Worm (Caenorhabditis elegans) whole organism, young adult: ENCODE data around the gene Y7A5A.6.

ENCODE experiments used
- C06A6.2 ChIP-seq: fragments of 200-800 bp; sonication (Bioruptor generic); conservative IDR thresholded peaks from 2 replicates; pipeline ENCODE4 v1.3.6; 2022; ENCODE audit warnings: missing genetic modification characterization, missing compliant biosample characterization
- F52B5.7 ChIP-seq: sonication (generic microtip); optimal IDR thresholded peaks from 2 replicates; lab custom pipeline; 2016; ENCODE audit warnings: mild to moderate bottlenecking, missing genetic modification characterization, missing compliant biosample characterization
- T07F8.4 ChIP-seq: sonication (generic microtip); optimal IDR thresholded peaks from 2 replicates; lab custom pipeline; 2016; ENCODE audit warnings: mild to moderate bottlenecking, missing genetic modification characterization, moderate library complexity, missing compliant biosample characterization
- T26A5.8 ChIP-seq: sonication (generic microtip); optimal IDR thresholded peaks from 2 replicates; lab custom pipeline; 2016; ENCODE audit warnings: missing genetic modification characterization, missing compliant biosample characterization
- Y56A3A.18 ChIP-seq: fragments of 200-800 bp; sonication (Bioruptor generic); IDR thresholded peaks from 2 replicates; pipeline ENCODE4 v1.3.6; 2022; ENCODE audit warnings: missing genetic modification reagents, missing genetic modification characterization, missing compliant biosample characterization
- Y79H2A.3 ChIP-seq: fragments of 200-800 bp; sonication (Bioruptor generic); conservative IDR thresholded peaks from 2 replicates; pipeline ENCODE4 v1.3.6; 2022; ENCODE audit warnings: missing genetic modification reagents, missing genetic modification characterization, missing compliant biosample characterization
- Y95B8A.8 ChIP-seq: fragments of 200-800 bp; sonication (Bioruptor generic); IDR thresholded peaks from 2 replicates; pipeline ENCODE4 v1.3.6; 2022; ENCODE audit warnings: missing genetic modification reagents, missing genetic modification characterization, missing compliant biosample characterization
- ama-1 ChIP-seq, 3 experiments: fragments of 150-350 bp in 1 of 3; sonication (generic microtip) in 2 of 3; optimal IDR thresholded peaks; 2 replicates each; lab custom pipeline; 2014 to 2018; ENCODE audit warnings: missing biosample characterization in 2 of 3, missing genetic modification characterization in 2 of 3, missing genetic modification reagents in 2 of 3
- attf-6 ChIP-seq: fragments of 200-800 bp; sonication (Bioruptor generic); IDR thresholded peaks from 2 replicates; pipeline ENCODE4 v1.3.6; 2022; ENCODE audit warnings: missing genetic modification reagents, missing genetic modification characterization, missing compliant biosample characterization
- cebp-1 ChIP-seq, 2 experiments: fragments of 200-800 bp in 1 of 2; sonication (Bioruptor generic) in 1 of 2; sonication (generic microtip) in 1 of 2; IDR thresholded peaks in 1 of 2; optimal IDR thresholded peaks in 1 of 2; 2 replicates each; pipeline versions ENCODE4 v1.3.6 to Lab custom; 2017 to 2022; ENCODE audit warnings: missing compliant biosample characterization in 2 of 2, missing genetic modification characterization in 2 of 2, mild to moderate bottlenecking in 1 of 2, missing genetic modification reagents in 1 of 2, moderate library complexity in 1 of 2
- ceh-100 ChIP-seq: fragments of 200-800 bp; sonication (Bioruptor generic); IDR thresholded peaks from 2 replicates; pipeline ENCODE4 v1.3.6; 2022; ENCODE audit warnings: missing genetic modification reagents, missing genetic modification characterization, missing compliant biosample characterization
- ceh-79 ChIP-seq: sonication (generic microtip); optimal IDR thresholded peaks from 2 replicates; lab custom pipeline; 2017; ENCODE audit warnings: mild to moderate bottlenecking, missing genetic modification characterization, missing compliant biosample characterization
- ceh-91 ChIP-seq: fragments of 200-800 bp; sonication (Bioruptor generic); IDR thresholded peaks from 2 replicates; pipeline ENCODE4 v1.3.6; 2022; ENCODE audit warnings: missing genetic modification reagents, missing genetic modification characterization, missing compliant biosample characterization
- chd-7 ChIP-seq: sonication (generic microtip); optimal IDR thresholded peaks from 2 replicates; lab custom pipeline; 2016; ENCODE audit warnings: mild to moderate bottlenecking, missing genetic modification characterization, moderate library complexity, missing compliant biosample characterization
- dpl-1 ChIP-seq: fragments of 150-350 bp; optimal IDR thresholded peaks from 2 replicates; lab custom pipeline; 2014; ENCODE audit warnings: missing biosample characterization, missing genetic modification reagents, missing genetic modification characterization
- efl-1 ChIP-seq: fragments of 150-350 bp; optimal IDR thresholded peaks from 2 replicates; lab custom pipeline; 2014; ENCODE audit warnings: missing biosample characterization, missing genetic modification reagents, missing genetic modification characterization
- egl-44 ChIP-seq: fragments of 200-800 bp; sonication (Bioruptor generic); IDR thresholded peaks from 2 replicates; pipeline ENCODE4 v1.3.6; 2022; ENCODE audit warnings: missing genetic modification reagents, missing genetic modification characterization, missing compliant biosample characterization
- gei-17 ChIP-seq: fragments of 200-800 bp; sonication (Bioruptor generic); optimal IDR thresholded peaks from 2 replicates; lab custom pipeline; 2018; ENCODE audit warnings: mild to moderate bottlenecking, missing genetic modification characterization, missing compliant biosample characterization
- hlh-12 ChIP-seq: sonication (generic microtip); optimal IDR thresholded peaks from 2 replicates; lab custom pipeline; 2016; ENCODE audit warnings: missing genetic modification characterization, missing compliant biosample characterization
- hmg-1.2 ChIP-seq: fragments of 200-800 bp; sonication (Bioruptor generic); IDR thresholded peaks from 2 replicates; pipeline ENCODE4 v1.3.6; 2022; ENCODE audit warnings: missing genetic modification reagents, missing genetic modification characterization, missing compliant biosample characterization
- hmg-20 ChIP-seq: fragments of 200-800 bp; sonication (Bioruptor generic); IDR thresholded peaks from 2 replicates; pipeline ENCODE4 v1.3.6; 2022; ENCODE audit warnings: missing genetic modification reagents, missing genetic modification characterization, missing compliant biosample characterization
- hsf-1 ChIP-seq: fragments of 200-800 bp; sonication (Bioruptor generic); IDR thresholded peaks from 2 replicates; pipeline ENCODE4 v1.3.6; 2022; ENCODE audit warnings: missing genetic modification reagents, missing genetic modification characterization, missing compliant biosample characterization
- let-607 ChIP-seq, 2 experiments: fragments of 200-800 bp in 1 of 2; sonication (Bioruptor generic) in 1 of 2; sonication (generic microtip) in 1 of 2; optimal IDR thresholded peaks; 2 replicates each; lab custom pipeline; 2016 to 2018; ENCODE audit warnings: mild to moderate bottlenecking in 2 of 2, missing compliant biosample characterization in 2 of 2, missing genetic modification characterization in 2 of 2, moderate library complexity in 2 of 2, missing genotype in 1 of 2
- lin-26 ChIP-seq: fragments of 200-800 bp; sonication (Bioruptor generic); IDR thresholded peaks from 2 replicates; pipeline ENCODE4 v1.3.6; 2022; ENCODE audit warnings: missing genetic modification reagents, missing genetic modification characterization, missing compliant biosample characterization
- lin-40 ChIP-seq: sonication (generic microtip); optimal IDR thresholded peaks from 2 replicates; lab custom pipeline; 2016; ENCODE audit warnings: missing genetic modification characterization, mild to moderate bottlenecking, missing compliant biosample characterization, missing genotype, missing genetic modification reagents
- lir-1 ChIP-seq: fragments of 200-800 bp; sonication (Bioruptor generic); conservative IDR thresholded peaks from 2 replicates; pipeline ENCODE4 v1.3.6; 2022; ENCODE audit warnings: missing genetic modification reagents, missing genetic modification characterization, missing compliant biosample characterization
- mes-4 ChIP-seq: sonication (generic microtip); optimal IDR thresholded peaks from 2 replicates; lab custom pipeline; 2016; ENCODE audit warnings: missing genotype, missing genetic modification characterization, missing compliant biosample characterization
- nfya-1 ChIP-seq: sonication (generic microtip); optimal IDR thresholded peaks from 2 replicates; lab custom pipeline; 2017; ENCODE audit warnings: antibody characterized with exemption, missing compliant biosample characterization, missing genetic modification characterization, borderline replicate concordance; ENCODE audit not compliant: insufficient read depth
- nfya-2 ChIP-seq: fragments of 200-800 bp; sonication (Bioruptor generic); IDR thresholded peaks from 2 replicates; pipeline ENCODE4 v1.3.6; 2022; ENCODE audit warnings: missing genetic modification reagents, missing genetic modification characterization, missing compliant biosample characterization
- nfyb-1 ChIP-seq: fragments of 200-800 bp; sonication (Bioruptor generic); IDR thresholded peaks from 2 replicates; pipeline ENCODE4 v1.3.6; 2022; ENCODE audit warnings: missing genetic modification reagents, missing genetic modification characterization, missing compliant biosample characterization
- nhr-27 ChIP-seq: fragments of 200-800 bp; sonication (Bioruptor generic); optimal IDR thresholded peaks from 2 replicates; lab custom pipeline; 2018; ENCODE audit warnings: mild to moderate bottlenecking, missing genetic modification characterization, moderate library complexity, missing compliant biosample characterization
- pha-4 ChIP-seq: fragments of 150-350 bp; sonication (generic microtip); optimal IDR thresholded peaks from 2 replicates; lab custom pipeline; 2014; ENCODE audit warnings: missing biosample characterization, missing genetic modification reagents, missing genetic modification characterization
- rcor-1 ChIP-seq: fragments of 200-800 bp; sonication (Bioruptor generic); IDR thresholded peaks from 2 replicates; pipeline ENCODE4 v1.3.6; 2022; ENCODE audit warnings: missing genetic modification reagents, missing genetic modification characterization, missing compliant biosample characterization
- rec-8 ChIP-seq, 2 experiments: sonication (generic microtip); optimal IDR thresholded peaks; 2 replicates each; lab custom pipeline; 2016; ENCODE audit warnings: mild to moderate bottlenecking in 2 of 2, missing genetic modification characterization in 2 of 2, missing genetic modification reagents in 2 of 2, missing genotype in 2 of 2, missing biosample characterization in 1 of 2, missing compliant biosample characterization in 1 of 2, moderate library complexity in 1 of 2
- repo-1 ChIP-seq: sonication (generic microtip); optimal IDR thresholded peaks from 2 replicates; lab custom pipeline; 2017; ENCODE audit warnings: mild to moderate bottlenecking, missing genetic modification characterization, missing compliant biosample characterization
- sdz-38 ChIP-seq: sonication (generic microtip); optimal IDR thresholded peaks from 2 replicates; lab custom pipeline; 2016; ENCODE audit warnings: missing genotype, missing genetic modification characterization, missing compliant biosample characterization
- sea-2 ChIP-seq: fragments of 200-800 bp; sonication (Bioruptor generic); IDR thresholded peaks from 2 replicates; pipeline ENCODE4 v1.3.6; 2022; ENCODE audit warnings: missing genetic modification characterization, missing compliant biosample characterization
- snpc-3.4 ChIP-seq: sonication (generic microtip); optimal IDR thresholded peaks from 2 replicates; lab custom pipeline; 2017; ENCODE audit warnings: missing genetic modification characterization, mild to moderate bottlenecking, missing compliant biosample characterization, antibody characterized with exemption, moderate library complexity, missing genotype, missing genetic modification reagents
- snpc-4 ChIP-seq, 5 experiments: fragments of 150-350 bp in 1 of 5; sonication (generic microtip) in 4 of 5; optimal IDR thresholded peaks; 2 replicates each; lab custom pipeline; 2014 to 2018; ENCODE audit warnings: missing genetic modification characterization in 5 of 5, missing biosample characterization in 3 of 5, antibody characterized with exemption in 2 of 5, mild to moderate bottlenecking in 2 of 5, missing compliant biosample characterization in 2 of 5, missing genotype in 2 of 5, moderate library complexity in 2 of 5, missing genetic modification reagents in 1 of 5
- tbx-9 ChIP-seq: sonication (generic microtip); optimal IDR thresholded peaks from 2 replicates; lab custom pipeline; 2016; ENCODE audit warnings: borderline replicate concordance, missing genetic modification characterization, inconsistent platforms, missing compliant biosample characterization
- tlf-1 ChIP-seq: fragments of 200-800 bp; sonication (Bioruptor generic); optimal IDR thresholded peaks from 2 replicates; lab custom pipeline; 2018; ENCODE audit warnings: mild to moderate bottlenecking, missing genetic modification characterization, missing compliant biosample characterization
- zfh-2 ChIP-seq: fragments of 200-800 bp; sonication (Bioruptor generic); conservative IDR thresholded peaks from 2 replicates; pipeline ENCODE4 v1.3.6; 2022; ENCODE audit warnings: missing genetic modification reagents, missing genetic modification characterization, missing compliant biosample characterization
- zim-3 ChIP-seq: sonication (generic microtip); optimal IDR thresholded peaks from 2 replicates; lab custom pipeline; 2017; ENCODE audit warnings: mild to moderate bottlenecking, missing genetic modification characterization, moderate library complexity, missing compliant biosample characterization
- ztf-25 ChIP-seq: fragments of 200-800 bp; sonication (Bioruptor generic); IDR thresholded peaks from 2 replicates; pipeline ENCODE4 v1.3.6; 2022; ENCODE audit warnings: missing genetic modification reagents, missing genetic modification characterization, missing compliant biosample characterization
- ztf-26 ChIP-seq: sonication (generic microtip); optimal IDR thresholded peaks from 2 replicates; lab custom pipeline; 2017; ENCODE audit warnings: missing genetic modification characterization, missing compliant biosample characterization

The Y7A5A.6 gene

DNA sequence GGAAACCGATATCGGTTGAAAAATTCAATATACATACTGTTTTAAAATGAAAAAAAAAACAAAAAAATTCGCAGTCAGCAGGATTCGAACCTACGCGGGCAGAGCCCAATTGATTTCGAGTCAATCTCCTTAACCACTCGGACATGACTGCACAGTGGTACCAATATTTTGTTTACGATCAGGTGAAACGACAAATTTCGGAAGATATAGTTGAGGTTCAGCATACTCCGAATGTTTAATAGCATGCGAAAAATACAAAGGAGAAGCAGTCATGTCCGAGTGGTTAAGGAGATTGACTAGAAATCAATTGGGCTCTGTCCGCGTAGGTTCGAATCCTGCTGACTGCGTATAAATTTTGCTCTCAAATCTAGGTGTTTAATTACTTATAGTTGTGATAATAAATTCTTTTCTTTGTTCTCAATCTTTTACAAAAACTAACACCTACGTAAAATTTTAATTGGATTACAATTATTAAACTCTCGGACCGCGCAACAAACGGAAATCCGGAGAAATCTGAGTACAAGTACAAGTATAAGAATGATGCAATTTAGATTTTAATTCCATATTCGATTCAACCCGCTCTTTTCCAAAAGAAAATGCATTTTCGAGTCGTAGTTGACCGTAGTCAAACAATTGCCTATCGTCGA is 26.1 kb downstream of the Y7A5A.6 start, which contains the start of gene Y7A5A.13:
TSS of gene Y7A5A.13 (plus strand) at position 597 of the 647 bp plus-strand sequence.
- TF ChIP-seq lir-1 (GFP tag; lab: Robert Waterston, UW): no peak
- peak; percentile 41; the same call in 1 of the 2 replicates for TF ChIP-seq egl-44 (GFP tag; lab: Robert Waterston, UW)
- no peak for TF ChIP-seq mes-4 (tag; lab: Kevin White, UChicago)
- no peak for TF ChIP-seq lin-40 (tag; lab: Kevin White, UChicago)
- no peak for TF ChIP-seq nfya-2 (GFP tag; lab: Robert Waterston, UW)
- no peak for TF ChIP-seq hlh-12
- TF ChIP-seq ceh-79: no peak
- TF ChIP-seq nhr-27 (tag; lab: Kevin White, UChicago): no peak
- peak; percentile 73 for TF ChIP-seq nfyb-1
- peak; percentile 32 for TF ChIP-seq ztf-26 (tag; lab: Kevin White, UChicago)
- peak; percentile 21 for TF ChIP-seq snpc-3.4 (tag; lab: Kevin White, UChicago)
- 0 out of 2 replicates have a peak, but pooled peaks have one; percentile 46 for TF ChIP-seq Y56A3A.18
- TF ChIP-seq sea-2 (GFP tag; lab: Robert Waterston, UW): no peak
- TF ChIP-seq T07F8.4 (tag; lab: Kevin White, UChicago): peak; percentile 13
- TF ChIP-seq rec-8 (tag; optimal IDR thresholded peaks at IDR 0.05; lab: Kevin White, UChicago): peak; percentile 28 to 49
- TF ChIP-seq snpc-4 (GFP tag; optimal IDR thresholded peaks at IDR 0.05; lab: Kevin White, UChicago): peak; percentile 51
- TF ChIP-seq snpc-4 (tag; optimal IDR thresholded peaks at IDR 0.05; lab: Kevin White, UChicago): peak in 3 of 4 experiments; percentile 62 to 78 (median 68)
- no peak for TF ChIP-seq dpl-1 (GFP tag; lab: Kevin White, UChicago)
- no peak for TF ChIP-seq ceh-91 (GFP tag; lab: Robert Waterston, UW)
- TF ChIP-seq C06A6.2 (GFP tag; lab: Robert Waterston, UW): no peak; the same call in 1 of the 2 replicates
- TF ChIP-seq T26A5.8 (tag; lab: Kevin White, UChicago): no peak
- no peak for TF ChIP-seq tlf-1 (GFP tag; lab: Kevin White, UChicago)
- TF ChIP-seq let-607 (tag; optimal IDR thresholded peaks at IDR 0.05; lab: Kevin White, UChicago): peak in 1 of 2 experiments; percentile 52
- peak; percentile 82 for TF ChIP-seq lin-26 (GFP tag; lab: Robert Waterston, UW)
- no peak for TF ChIP-seq tbx-9
- TF ChIP-seq nfya-1: no peak
- peak; percentile 15 for TF ChIP-seq zim-3
- 0 out of 2 replicates have a peak, but pooled peaks have one; percentile 11 for TF ChIP-seq Y79H2A.3 (GFP tag; lab: Robert Waterston, UW)
- no peak for TF ChIP-seq pha-4 (tag; lab: Kevin White, UChicago)
- TF ChIP-seq hsf-1 (GFP tag; lab: Robert Waterston, UW): no peak
- no peak for TF ChIP-seq gei-17 (GFP tag; lab: Kevin White, UChicago)
- no peak for TF ChIP-seq sdz-38
- TF ChIP-seq ztf-25 (GFP tag; lab: Robert Waterston, UW): no peak
- no peak for TF ChIP-seq efl-1 (GFP tag; lab: Kevin White, UChicago)
- TF ChIP-seq attf-6 (GFP tag; lab: Robert Waterston, UW): 0 out of 2 replicates have a peak, but pooled peaks have one; percentile 35
- no peak for TF ChIP-seq F52B5.7 (tag; lab: Kevin White, UChicago)
- TF ChIP-seq cebp-1 (GFP tag; IDR thresholded peaks at IDR 0.05; lab: Robert Waterston, UW): no peak
- TF ChIP-seq cebp-1 (tag; optimal IDR thresholded peaks at IDR 0.05; lab: Kevin White, UChicago): peak; percentile 30
- no peak for TF ChIP-seq repo-1 (tag; lab: Kevin White, UChicago)
- peak; percentile 57; the same call in 1 of the 2 replicates for TF ChIP-seq hmg-20 (GFP tag; lab: Robert Waterston, UW)
- no peak for TF ChIP-seq ama-1 (optimal IDR thresholded peaks at IDR 0.05; lab: Kevin White, UChicago)
- TF ChIP-seq ama-1 (GFP tag; optimal IDR thresholded peaks at IDR 0.05; lab: Kevin White, UChicago): peak in 1 of 2 experiments; percentile 64
- no peak for TF ChIP-seq Y95B8A.8 (GFP tag; lab: Robert Waterston, UW)
- TF ChIP-seq ceh-100: no peak
- TF ChIP-seq hmg-1.2 (GFP tag; lab: Robert Waterston, UW): peak; percentile 70
- peak; percentile 54 for TF ChIP-seq rcor-1 (GFP tag; lab: Robert Waterston, UW)
- peak; percentile 20 for TF ChIP-seq chd-7 (tag; lab: Kevin White, UChicago)
- no peak for TF ChIP-seq zfh-2 (GFP tag; lab: Robert Waterston, UW)
